Worm (Caenorhabditis elegans) whole organism, young adult: ENCODE measurements around the gene fbxc-44.

Experiments
- F23B12.7 ChIP-seq: sonication (generic microtip); optimal IDR thresholded peaks from 2 replicates; lab custom pipeline; 2017; ENCODE audit warnings: missing genetic modification characterization, mild to moderate bottlenecking, missing compliant biosample characterization, antibody characterized with exemption, moderate library complexity; ENCODE audit not compliant: insufficient read depth
- F49E8.2 ChIP-seq: sonication (generic microtip); optimal IDR thresholded peaks from 3 replicates; lab custom pipeline; 2017; ENCODE audit warnings: missing genetic modification characterization, mild to moderate bottlenecking, missing compliant biosample characterization, antibody characterized with exemption, moderate library complexity; ENCODE audit not compliant: insufficient read depth
- K12H6.12 ChIP-seq: fragments of 200-800 bp; sonication (Bioruptor generic); optimal IDR thresholded peaks from 2 replicates; lab custom pipeline; 2018; ENCODE audit warnings: mild to moderate bottlenecking, missing genetic modification characterization, missing compliant biosample characterization
- Y53G8AR.9 ChIP-seq: fragments of 200-800 bp; sonication (Bioruptor generic); conservative IDR thresholded peaks from 2 replicates; pipeline ENCODE4 v1.3.6; 2022; ENCODE audit warnings: missing genetic modification reagents, missing genetic modification characterization, missing compliant biosample characterization
- Y67H2A.10 ChIP-seq: fragments of 200-800 bp; sonication (Bioruptor generic); conservative IDR thresholded peaks from 2 replicates; pipeline ENCODE4 v1.3.6; 2022; ENCODE audit warnings: missing genetic modification reagents, missing genetic modification characterization, missing compliant biosample characterization
- atf-7 ChIP-seq: sonication (generic microtip); optimal IDR thresholded peaks from 2 replicates; lab custom pipeline; 2017; ENCODE audit warnings: mild to moderate bottlenecking, missing genetic modification characterization, missing compliant biosample characterization
- attf-3 ChIP-seq: fragments of 200-800 bp; sonication (Bioruptor generic); conservative IDR thresholded peaks from 2 replicates; pipeline ENCODE4 v1.3.6; 2022; ENCODE audit warnings: missing genetic modification reagents, missing genetic modification characterization, missing compliant biosample characterization
- attf-6 ChIP-seq: fragments of 200-800 bp; sonication (Bioruptor generic); IDR thresholded peaks from 2 replicates; pipeline ENCODE4 v1.3.6; 2022; ENCODE audit warnings: missing genetic modification reagents, missing genetic modification characterization, missing compliant biosample characterization
- cebp-1 ChIP-seq, 2 experiments: fragments of 200-800 bp in 1 of 2; sonication (Bioruptor generic) in 1 of 2; sonication (generic microtip) in 1 of 2; IDR thresholded peaks in 1 of 2; optimal IDR thresholded peaks in 1 of 2; 2 replicates each; pipeline versions ENCODE4 v1.3.6 to Lab custom; 2017 to 2022; ENCODE audit warnings: missing compliant biosample characterization in 2 of 2, missing genetic modification characterization in 2 of 2, mild to moderate bottlenecking in 1 of 2, missing genetic modification reagents in 1 of 2, moderate library complexity in 1 of 2
- cebp-2 ChIP-seq: fragments of 200-800 bp; sonication (Bioruptor generic); IDR thresholded peaks from 2 replicates; pipeline ENCODE4 v1.3.6; 2022; ENCODE audit warnings: missing genetic modification characterization, missing compliant biosample characterization
- ceh-40 ChIP-seq: fragments of 200-800 bp; sonication (Bioruptor generic); IDR thresholded peaks from 2 replicates; pipeline ENCODE4 v1.3.6; 2022; ENCODE audit warnings: missing genetic modification characterization, missing compliant biosample characterization
- ceh-91 ChIP-seq: fragments of 200-800 bp; sonication (Bioruptor generic); IDR thresholded peaks from 2 replicates; pipeline ENCODE4 v1.3.6; 2022; ENCODE audit warnings: missing genetic modification reagents, missing genetic modification characterization, missing compliant biosample characterization
- die-1 ChIP-seq: sonication (generic microtip); optimal IDR thresholded peaks from 2 replicates; lab custom pipeline; 2016; ENCODE audit warnings: missing genotype, mild to moderate bottlenecking, missing genetic modification characterization, missing compliant biosample characterization
- egl-44 ChIP-seq: fragments of 200-800 bp; sonication (Bioruptor generic); IDR thresholded peaks from 2 replicates; pipeline ENCODE4 v1.3.6; 2022; ENCODE audit warnings: missing genetic modification reagents, missing genetic modification characterization, missing compliant biosample characterization
- gei-17 ChIP-seq: fragments of 200-800 bp; sonication (Bioruptor generic); optimal IDR thresholded peaks from 2 replicates; lab custom pipeline; 2018; ENCODE audit warnings: mild to moderate bottlenecking, missing genetic modification characterization, missing compliant biosample characterization
- him-1 ChIP-seq: sonication (generic microtip); optimal IDR thresholded peaks from 2 replicates; lab custom pipeline; 2016; ENCODE audit warnings: missing genotype, missing genetic modification reagents, missing genetic modification characterization, missing compliant biosample characterization
- hmg-1.2 ChIP-seq: fragments of 200-800 bp; sonication (Bioruptor generic); IDR thresholded peaks from 2 replicates; pipeline ENCODE4 v1.3.6; 2022; ENCODE audit warnings: missing genetic modification reagents, missing genetic modification characterization, missing compliant biosample characterization
- hrde-1 ChIP-seq: sonication (generic microtip); optimal IDR thresholded peaks from 2 replicates; lab custom pipeline; 2016; ENCODE audit warnings: missing genetic modification characterization, mild to moderate bottlenecking, missing compliant biosample characterization, moderate library complexity, missing genotype, missing genetic modification reagents, borderline replicate concordance
- hsf-1 ChIP-seq: fragments of 200-800 bp; sonication (Bioruptor generic); IDR thresholded peaks from 2 replicates; pipeline ENCODE4 v1.3.6; 2022; ENCODE audit warnings: missing genetic modification reagents, missing genetic modification characterization, missing compliant biosample characterization
- lag-1 ChIP-seq: fragments of 200-800 bp; sonication (Bioruptor generic); IDR thresholded peaks from 2 replicates; pipeline ENCODE4 v1.3.6; 2022; ENCODE audit warnings: missing genetic modification reagents, missing genetic modification characterization, missing compliant biosample characterization
- let-607 ChIP-seq, 2 experiments: fragments of 200-800 bp in 1 of 2; sonication (Bioruptor generic) in 1 of 2; sonication (generic microtip) in 1 of 2; optimal IDR thresholded peaks; 2 replicates each; lab custom pipeline; 2016 to 2018; ENCODE audit warnings: mild to moderate bottlenecking in 2 of 2, missing compliant biosample characterization in 2 of 2, missing genetic modification characterization in 2 of 2, moderate library complexity in 2 of 2, missing genotype in 1 of 2
- lir-1 ChIP-seq: fragments of 200-800 bp; sonication (Bioruptor generic); conservative IDR thresholded peaks from 2 replicates; pipeline ENCODE4 v1.3.6; 2022; ENCODE audit warnings: missing genetic modification reagents, missing genetic modification characterization, missing compliant biosample characterization
- lsy-27 ChIP-seq: sonication (generic microtip); optimal IDR thresholded peaks from 2 replicates; lab custom pipeline; 2017; ENCODE audit warnings: missing genetic modification characterization, mild to moderate bottlenecking, missing compliant biosample characterization, antibody characterized with exemption, missing genotype, borderline replicate concordance; ENCODE audit not compliant: insufficient read depth
- madf-3 ChIP-seq: fragments of 200-800 bp; sonication (Bioruptor generic); IDR thresholded peaks from 2 replicates; pipeline ENCODE4 v1.3.6; 2022; ENCODE audit warnings: missing genetic modification reagents, missing genetic modification characterization, missing compliant biosample characterization
- mes-4 ChIP-seq: sonication (generic microtip); optimal IDR thresholded peaks from 2 replicates; lab custom pipeline; 2016; ENCODE audit warnings: missing genotype, missing genetic modification characterization, missing compliant biosample characterization
- nfya-1 ChIP-seq: sonication (generic microtip); optimal IDR thresholded peaks from 2 replicates; lab custom pipeline; 2017; ENCODE audit warnings: antibody characterized with exemption, missing compliant biosample characterization, missing genetic modification characterization, borderline replicate concordance; ENCODE audit not compliant: insufficient read depth
- nfyb-1 ChIP-seq: fragments of 200-800 bp; sonication (Bioruptor generic); IDR thresholded peaks from 2 replicates; pipeline ENCODE4 v1.3.6; 2022; ENCODE audit warnings: missing genetic modification reagents, missing genetic modification characterization, missing compliant biosample characterization
- rpc-1 ChIP-seq, 2 experiments: fragments of 150-350 bp in 1 of 2; sonication (generic microtip) in 1 of 2; optimal IDR thresholded peaks; 2 replicates each; lab custom pipeline; 2014 to 2018; ENCODE audit warnings: missing biosample characterization in 1 of 2, missing genetic modification characterization in 1 of 2, missing genetic modification reagents in 1 of 2, missing genotype in 1 of 2
- snpc-3.4 ChIP-seq: sonication (generic microtip); optimal IDR thresholded peaks from 2 replicates; lab custom pipeline; 2017; ENCODE audit warnings: missing genetic modification characterization, mild to moderate bottlenecking, missing compliant biosample characterization, antibody characterized with exemption, moderate library complexity, missing genotype, missing genetic modification reagents
- snpc-4 ChIP-seq, 5 experiments: fragments of 150-350 bp in 1 of 5; sonication (generic microtip) in 4 of 5; optimal IDR thresholded peaks; 2 replicates each; lab custom pipeline; 2014 to 2018; ENCODE audit warnings: missing genetic modification characterization in 5 of 5, missing biosample characterization in 3 of 5, antibody characterized with exemption in 2 of 5, mild to moderate bottlenecking in 2 of 5, missing compliant biosample characterization in 2 of 5, missing genotype in 2 of 5, moderate library complexity in 2 of 5, missing genetic modification reagents in 1 of 5
- sptf-2 ChIP-seq: fragments of 200-800 bp; sonication (Bioruptor generic); optimal IDR thresholded peaks from 2 replicates; lab custom pipeline; 2018; ENCODE audit warnings: mild to moderate bottlenecking, missing genetic modification characterization, missing compliant biosample characterization
- tbx-9 ChIP-seq: sonication (generic microtip); optimal IDR thresholded peaks from 2 replicates; lab custom pipeline; 2016; ENCODE audit warnings: borderline replicate concordance, missing genetic modification characterization, inconsistent platforms, missing compliant biosample characterization
- tlf-1 ChIP-seq: fragments of 200-800 bp; sonication (Bioruptor generic); optimal IDR thresholded peaks from 2 replicates; lab custom pipeline; 2018; ENCODE audit warnings: mild to moderate bottlenecking, missing genetic modification characterization, missing compliant biosample characterization
- ztf-25 ChIP-seq: fragments of 200-800 bp; sonication (Bioruptor generic); IDR thresholded peaks from 2 replicates; pipeline ENCODE4 v1.3.6; 2022; ENCODE audit warnings: missing genetic modification reagents, missing genetic modification characterization, missing compliant biosample characterization

The fbxc-44 gene

ce11 chrII:4237701-4238214, at the start of gene fbxc-44, which contains the start of gene C16A11.2 (continued):
- peak; percentile 48 for TF ChIP-seq him-1 (tag; lab: Kevin White, UChicago)
- no peak for TF ChIP-seq lsy-27
- TF ChIP-seq ceh-91 = peak; percentile 59; the same call in 1 of the 2 replicates
- no peak for TF ChIP-seq attf-6 (GFP tag; lab: Robert Waterston, UW)
- TF ChIP-seq egl-44 (GFP tag; lab: Robert Waterston, UW) = no peak
- TF ChIP-seq cebp-1 (GFP tag; IDR thresholded peaks at IDR 0.05; lab: Robert Waterston, UW) = no peak
- peak; percentile 52 for TF ChIP-seq cebp-1 (tag; optimal IDR thresholded peaks at IDR 0.05; lab: Kevin White, UChicago)
- TF ChIP-seq tlf-1 (GFP tag; lab: Kevin White, UChicago) = peak; percentile 39

- no peak for TF ChIP-seq hrde-1 (tag; lab: Kevin White, UChicago)
- TF ChIP-seq snpc-4 (GFP tag; optimal IDR thresholded peaks at IDR 0.05; lab: Kevin White, UChicago) = no peak
- TF ChIP-seq snpc-4 (tag; optimal IDR thresholded peaks at IDR 0.05; lab: Kevin White, UChicago) = no peak
- no peak for TF ChIP-seq attf-3
- TF ChIP-seq nfyb-1 (GFP tag; lab: Robert Waterston, UW) = 0 out of 2 replicates have a peak, but pooled peaks have one; percentile 31
- TF ChIP-seq, all 124 proteins: peak for 1
These were observed 49.4 kb upstream of the fbxc-44 start for ce11 chrII:4286921-4287320.

ce11 chrII:4284305-4285193, 47.0 kb upstream of the fbxc-44 start:
- TF ChIP-seq hmg-1.2 = no peak
- peak; percentile 66; the same call in 1 of the 2 replicates for TF ChIP-seq nfyb-1 (GFP tag; lab: Robert Waterston, UW)

ce11 chrII:4281743-4282142, 44.2 kb upstream of the fbxc-44 start, which contains the start of gene C01F1.5:
Gene C01F1.5 (minus strand): TSS chrII:4281845.
- TF ChIP-seq K12H6.12 (tag; lab: Kevin White, UChicago) (no peak), snpc-3.4 (tag; lab: Kevin White, UChicago) (peak; percentile 5)
- TF ChIP-seq, all 124 proteins: peak for 1

ce11 chrII:4277639-4278038, 40.1 kb upstream of the fbxc-44 start:
- TF ChIP-seq die-1 = no peak
- no peak for TF ChIP-seq let-607 (tag; optimal IDR thresholded peaks at IDR 0.05; lab: Kevin White, UChicago)
- TF ChIP-seq tbx-9 = no peak
- TF ChIP-seq sptf-2 (GFP tag; lab: Kevin White, UChicago) = no peak
- TF ChIP-seq F23B12.7 (tag; lab: Kevin White, UChicago) = no peak
- no peak for TF ChIP-seq rpc-1 (optimal IDR thresholded peaks at IDR 0.05; lab: Kevin White, UChicago)
- no peak for TF ChIP-seq rpc-1 (tag; optimal IDR thresholded peaks at IDR 0.05; lab: Kevin White, UChicago)
- TF ChIP-seq F49E8.2 (tag; lab: Kevin White, UChicago) = no peak
- TF ChIP-seq atf-7 (tag; lab: Kevin White, UChicago) = no peak
- TF ChIP-seq ztf-25 (GFP tag; lab: Robert Waterston, UW) = no peak

ce11 chrII:4276924-4277323, 39.4 kb upstream of the fbxc-44 start:
- no peak for TF ChIP-seq hsf-1
- TF ChIP-seq lsy-27 = no peak
- no peak for TF ChIP-seq madf-3
- TF ChIP-seq lag-1 = no peak
- TF ChIP-seq cebp-2 (GFP tag; lab: Robert Waterston, UW) = no peak
- no peak for TF ChIP-seq Y53G8AR.9 (GFP tag; lab: Robert Waterston, UW)
- TF ChIP-seq mes-4 (tag; lab: Kevin White, UChicago) = no peak
- no peak for TF ChIP-seq lir-1 (GFP tag; lab: Robert Waterston, UW)
- no peak for TF ChIP-seq gei-17 (GFP tag; lab: Kevin White, UChicago)
- no peak for TF ChIP-seq ceh-40 (GFP tag; lab: Robert Waterston, UW)
- TF ChIP-seq Y67H2A.10 (GFP tag; lab: Robert Waterston, UW) = no peak
- no peak for TF ChIP-seq hrde-1 (tag; lab: Kevin White, UChicago)
- TF ChIP-seq nfya-1 = no peak
